Worm (Caenorhabditis elegans) whole organism, L4 larva: ENCODE measurements around the gene R04B5.6.

ENCODE experiments used
- lin-1 ChIP-seq: fragments of 200-800 bp; sonication (Bioruptor generic); IDR thresholded peaks from 2 replicates; pipeline ENCODE4 v1.3.6; 2022; ENCODE audit warnings: missing genetic modification reagents, missing genetic modification characterization, missing compliant biosample characterization
- unc-130 ChIP-seq: sonication (generic microtip); optimal IDR thresholded peaks from 2 replicates; lab custom pipeline; 2016; ENCODE audit warnings: missing genetic modification reagents, missing genetic modification characterization, missing compliant biosample characterization
- unc-62 ChIP-seq, 3 experiments: fragments of 150-350 bp in 1 of 3; sonication (generic microtip); optimal IDR thresholded peaks in 2 of 3; peaks in 1 of 3; 1 replicate in 1 of 3; 2 replicates in 2 of 3; lab custom pipeline; 2014 to 2017; ENCODE audit warnings: missing biosample characterization in 3 of 3, missing genetic modification characterization in 3 of 3, missing genetic modification reagents in 3 of 3, missing genotype in 1 of 3

ce11 chrV:10123324-10123723 lies 38.4 kb downstream of the R04B5.6 start, which contains the start of gene C08B6.6:
- TF ChIP-seq unc-62 (GFP tag; optimal IDR thresholded peaks at IDR 0.05 in 1 of 2; lab: Kevin White, UChicago) (no peak), unc-62 (tag; optimal IDR thresholded peaks at IDR 0.05; lab: Kevin White, UChicago) (no peak), unc-130 (GFP tag; lab: Kevin White, UChicago) (no peak), lin-1 (GFP tag; lab: Robert Waterston, UW) (no peak)
